Fruit fly (Drosophila melanogaster) S2 (cell line): ENCODE measurements around the gene CG31274.

Experiments used
- CG8478 ChIP-seq: fragments of >200 bp; optimal IDR thresholded peaks from 2 replicates; lab custom pipeline; 2018
- CTCF ChIP-seq, 2 experiments: fragments of >200 bp; optimal IDR thresholded peaks; 2 replicates each; lab custom pipeline; 2018

DNA sequence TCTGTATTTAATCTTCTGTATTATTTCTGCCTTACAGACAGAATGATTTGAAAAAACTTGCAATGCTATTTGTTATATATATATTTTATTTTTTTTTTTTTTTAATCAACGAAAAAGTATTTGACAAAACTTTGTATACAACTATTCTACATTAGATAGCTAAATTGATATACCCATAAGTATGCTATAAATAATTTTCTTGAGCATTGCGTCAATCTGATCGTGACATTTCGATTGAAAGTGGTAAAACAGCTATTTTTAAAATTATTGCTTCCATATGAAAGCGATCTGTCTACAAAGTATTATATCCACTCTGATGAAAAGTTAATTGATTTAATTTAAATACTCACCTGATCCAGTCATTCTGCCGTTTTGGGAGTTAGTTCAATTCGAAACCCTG is 8.6 kb upstream of the CG31274 start:
- TF ChIP-seq CTCF (optimal IDR thresholded peaks at IDR 0.05; lab: Kevin White, UChicago), result no peak
- no peak for TF ChIP-seq CG8478 (lab: Kevin White, UChicago)
